Fruit fly (Drosophila melanogaster) whole organism, pupa: ENCODE results near the gene ATPsyngamma.

Experiments used
- CG10348 ChIP-seq: fragments of 200-800 bp; sonication (Bioruptor generic); IDR thresholded peaks from 2 replicates; pipeline ENCODE4 v1.3.6; 2022; ENCODE audit warnings: missing biosample characterization, missing genetic modification characterization
- CG12605 ChIP-seq: fragments of 200-800 bp; sonication (Bioruptor generic); IDR thresholded peaks from 2 replicates; pipeline ENCODE4 v1.3.6; 2022; ENCODE audit warnings: missing biosample characterization, missing genetic modification characterization
- CG13204 ChIP-seq: fragments of 200-800 bp; sonication (Bioruptor generic); optimal IDR thresholded peaks from 2 replicates; lab custom pipeline; 2018; ENCODE audit warnings: missing biosample characterization, mild to moderate bottlenecking, missing genetic modification characterization, moderate library complexity
- CG14655 ChIP-seq: fragments of 200-800 bp; sonication (Bioruptor generic); optimal IDR thresholded peaks from 3 replicates; lab custom pipeline; 2017; ENCODE audit warnings: mild to moderate bottlenecking, missing biosample characterization, missing genetic modification reagents, missing genetic modification characterization
- CG15710 ChIP-seq: fragments of 200-800 bp; sonication (Bioruptor generic); optimal IDR thresholded peaks from 2 replicates; lab custom pipeline; 2018; ENCODE audit warnings: missing biosample characterization, mild to moderate bottlenecking, missing genetic modification characterization, moderate library complexity
- CG17806 ChIP-seq: fragments of 200-800 bp; sonication (Bioruptor generic); optimal IDR thresholded peaks from 2 replicates; lab custom pipeline; 2018; ENCODE audit warnings: missing biosample characterization, mild to moderate bottlenecking, missing genetic modification characterization, moderate library complexity
- CG32121 ChIP-seq: fragments of 200-800 bp; sonication (Bioruptor generic); IDR thresholded peaks from 2 replicates; pipeline ENCODE4 v1.3.6; 2022; ENCODE audit warnings: missing biosample characterization, missing genetic modification characterization
- CG34367 ChIP-seq: fragments of 200-800 bp; sonication (Bioruptor generic); optimal IDR thresholded peaks from 2 replicates; lab custom pipeline; 2018; ENCODE audit warnings: missing biosample characterization, mild to moderate bottlenecking, missing genetic modification characterization
- CG4496 ChIP-seq: fragments of 200-800 bp; sonication (Bioruptor generic); IDR thresholded peaks from 3 replicates; pipeline ENCODE4 v1.3.6; 2022; ENCODE audit warnings: missing biosample characterization, missing genetic modification characterization
- CG8159 ChIP-seq: fragments of 200-800 bp; sonication (Bioruptor generic); optimal IDR thresholded peaks from 3 replicates; lab custom pipeline; 2018; ENCODE audit warnings: missing biosample characterization, mild to moderate bottlenecking, missing genetic modification characterization, moderate library complexity
- CG8301 ChIP-seq: fragments of 200-800 bp; sonication (Bioruptor generic); optimal IDR thresholded peaks from 2 replicates; lab custom pipeline; 2018; ENCODE audit warnings: missing biosample characterization, mild to moderate bottlenecking, missing genetic modification characterization
- CG9948 ChIP-seq: fragments of 200-800 bp; sonication (Bioruptor generic); optimal IDR thresholded peaks from 2 replicates; lab custom pipeline; 2018; ENCODE audit warnings: missing biosample characterization, mild to moderate bottlenecking, missing genetic modification characterization, moderate library complexity
- D1 ChIP-seq: fragments of 200-800 bp; sonication (Bioruptor generic); optimal IDR thresholded peaks from 2 replicates; lab custom pipeline; 2018; ENCODE audit warnings: missing biosample characterization, mild to moderate bottlenecking, missing genetic modification characterization, moderate library complexity
- EcR ChIP-seq: fragments of 200-800 bp; sonication (Bioruptor generic); optimal IDR thresholded peaks from 3 replicates; lab custom pipeline; 2019; ENCODE audit warnings: missing biosample characterization, missing genetic modification characterization, mild to moderate bottlenecking, moderate library complexity, missing genetic modification reagents
- Ets98B ChIP-seq: fragments of 200-800 bp; sonication (Bioruptor generic); IDR thresholded peaks from 2 replicates; pipeline ENCODE4 v1.3.6; 2022; ENCODE audit warnings: missing biosample characterization, missing genetic modification characterization
- Pif1A ChIP-seq: fragments of 200-800 bp; sonication (Bioruptor generic); optimal IDR thresholded peaks from 3 replicates; lab custom pipeline; 2016; ENCODE audit warnings: missing biosample characterization, missing genetic modification characterization
- Pif1B ChIP-seq: fragments of 200-800 bp; sonication (Bioruptor generic); optimal IDR thresholded peaks from 3 replicates; lab custom pipeline; 2016; ENCODE audit warnings: missing biosample characterization, missing genetic modification characterization
- Snoo ChIP-seq: fragments of 200-800 bp; sonication (Bioruptor generic); optimal IDR thresholded peaks from 3 replicates; lab custom pipeline; 2017; ENCODE audit warnings: missing biosample characterization, mild to moderate bottlenecking, missing genetic modification characterization, inconsistent platforms
- fd96Ca ChIP-seq: fragments of 200-800 bp; sonication (Bioruptor generic); IDR thresholded peaks from 3 replicates; pipeline ENCODE4 v1.3.6; 2022; ENCODE audit warnings: missing biosample characterization, missing genetic modification characterization
- gl ChIP-seq: fragments of 200-800 bp; sonication (Bioruptor generic); optimal IDR thresholded peaks from 2 replicates; lab custom pipeline; 2018; ENCODE audit warnings: missing biosample characterization, mild to moderate bottlenecking, missing genetic modification characterization
- rn ChIP-seq: fragments of 200-800 bp; sonication (Bioruptor generic); IDR thresholded peaks from 2 replicates; pipeline ENCODE4 v1.3.6; 2022; ENCODE audit warnings: missing biosample characterization, missing genetic modification characterization

ATPsyngamma gene

dm6 chr3R:29736678-29737093, 12.3 kb downstream of the ATPsyngamma start, which contains the start of the genes CG7601 and CIA30:
Gene CG7601, minus strand, starts transcription at chr3R:29736745.
Gene CIA30, plus strand, starts transcription at chr3R:29736965.
- TF ChIP-seq Pif1B (GFP tag; lab: Kevin White, UChicago): peak; percentile 98
- TF ChIP-seq CG13204 (GFP tag; lab: Kevin White, UChicago): no peak
- peak; percentile 100 for TF ChIP-seq CG10348 (GFP tag; lab: Robert Waterston, UW)
- TF ChIP-seq EcR (GFP tag; lab: Kevin White, UChicago): peak; percentile 61
- TF ChIP-seq CG17806 (tag; lab: Kevin White, UChicago): peak; percentile 99
- TF ChIP-seq Ets98B (GFP tag; lab: Robert Waterston, UW): peak; percentile 100
- TF ChIP-seq CG12605 (GFP tag; lab: Robert Waterston, UW): peak; percentile 100
- TF ChIP-seq Pif1A (GFP tag; lab: Kevin White, UChicago): peak; percentile 100
- TF ChIP-seq CG14655: peak; percentile 99
- peak; percentile 98 for TF ChIP-seq CG8159
- peak; percentile 100 for TF ChIP-seq fd96Ca (GFP tag; lab: Robert Waterston, UW)
- TF ChIP-seq CG8301 (tag; lab: Kevin White, UChicago): peak; percentile 98
- no peak for TF ChIP-seq D1 (tag; lab: Kevin White, UChicago)
- peak; percentile 99 for TF ChIP-seq CG15710
- peak; percentile 96 for TF ChIP-seq CG34367
- peak; percentile 98 for TF ChIP-seq CG9948
- peak; percentile 99 for TF ChIP-seq Snoo (tag; lab: Kevin White, UChicago)
- TF ChIP-seq rn: peak; percentile 100
- TF ChIP-seq CG4496 (GFP tag; lab: Robert Waterston, UW): peak; percentile 100
- TF ChIP-seq CG32121 (GFP tag; lab: Robert Waterston, UW): peak; percentile 100
- peak; percentile 98 for TF ChIP-seq gl

DNA sequence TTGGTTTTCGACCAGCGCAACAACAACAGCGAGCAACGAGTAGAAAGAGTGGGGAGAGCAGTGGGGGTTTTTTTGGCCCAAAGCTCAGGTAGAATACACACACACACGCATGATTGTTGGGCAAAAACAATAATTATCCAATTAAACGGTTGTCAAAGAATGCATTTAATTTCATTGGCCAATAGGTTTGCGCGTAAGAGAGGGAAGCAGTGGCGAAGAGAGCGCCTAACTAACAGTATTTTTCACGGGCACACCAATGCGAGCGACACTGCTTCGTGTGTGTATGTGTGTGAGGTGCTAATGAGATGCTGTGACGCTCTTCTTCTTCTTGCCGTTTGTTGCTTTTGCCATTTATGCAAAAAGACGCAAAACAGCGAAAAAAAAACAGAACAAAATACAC, 22.7 kb downstream of the ATPsyngamma start:
- TF ChIP-seq fd96Ca (GFP tag; lab: Robert Waterston, UW) (no peak), EcR (GFP tag; lab: Kevin White, UChicago) (peak; percentile 4), CG13204 (GFP tag; lab: Kevin White, UChicago) (no peak)

DNA sequence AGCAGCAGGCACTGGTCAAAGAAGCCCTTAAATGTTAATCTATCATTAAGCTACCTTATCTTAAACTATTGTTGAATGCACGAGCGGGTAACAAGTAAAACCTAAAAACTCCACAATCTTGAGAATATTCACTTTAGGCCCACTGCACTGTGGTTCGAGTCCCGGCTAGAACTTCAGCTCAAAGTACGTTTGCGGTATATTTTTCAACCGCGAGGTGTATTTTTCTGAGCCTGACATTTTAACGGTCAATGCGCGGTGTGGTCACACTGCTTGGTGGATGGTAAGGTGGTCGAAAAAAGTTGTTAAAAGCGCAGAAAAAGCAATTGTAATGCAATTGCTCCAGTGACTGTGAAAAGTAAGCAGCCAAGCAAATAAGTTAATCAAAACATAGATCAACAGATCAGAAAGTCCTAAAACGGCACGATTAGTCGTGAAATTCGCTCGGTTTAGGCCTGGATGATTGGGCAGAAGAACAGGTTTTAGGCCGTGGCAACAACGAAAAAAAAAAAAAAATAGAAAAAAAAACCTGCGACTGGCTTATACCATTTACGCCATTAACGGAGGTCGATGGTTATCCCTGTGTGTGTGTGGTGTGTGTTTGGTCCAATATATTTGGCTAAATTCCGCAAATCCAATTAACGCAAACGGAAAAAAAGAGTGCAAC, 23.3 kb downstream of the ATPsyngamma start, which contains the start of gene Kul:
TSS of gene Kul (plus strand) at position 254 of the 664 bp plus-strand sequence.
- TF ChIP-seq Ets98B (GFP tag; lab: Robert Waterston, UW) (peak; percentile 34), CG17806 (tag; lab: Kevin White, UChicago) (peak; percentile 18), Pif1A (GFP tag; lab: Kevin White, UChicago) (no peak), Snoo (tag; lab: Kevin White, UChicago) (peak; percentile 61), CG34367 (peak; percentile 28), gl (peak; percentile 67), fd96Ca (GFP tag; lab: Robert Waterston, UW) (peak; percentile 49; the same call in 1 of the 3 replicates), CG14655 (no peak), CG13204 (GFP tag; lab: Kevin White, UChicago) (no peak), CG10348 (GFP tag; lab: Robert Waterston, UW) (no peak), CG4496 (GFP tag; lab: Robert Waterston, UW) (peak; percentile 56; the same call in 2 of the 3 replicates), D1 (tag; lab: Kevin White, UChicago) (no peak), CG15710 (peak; percentile 23), Pif1B (GFP tag; lab: Kevin White, UChicago) (no peak), EcR (GFP tag; lab: Kevin White, UChicago) (no peak), CG32121 (GFP tag; lab: Robert Waterston, UW) (peak; percentile 57; the same call in 1 of the 2 replicates), rn (peak; percentile 19; the same call in 1 of the 2 replicates), CG9948 (no peak), CG8301 (tag; lab: Kevin White, UChicago) (peak; percentile 50), CG12605 (GFP tag; lab: Robert Waterston, UW) (peak; percentile 18; the same call in 1 of the 2 replicates), CG8159 (peak; percentile 40)

- TF ChIP-seq EcR (GFP tag; lab: Kevin White, UChicago) (no peak), rn (no peak), gl (no peak), Snoo (tag; lab: Kevin White, UChicago) (no peak), CG17806 (tag; lab: Kevin White, UChicago) (no peak)
These were observed 24.2 kb downstream of the ATPsyngamma start, which contains the start of the genes Naa40 and CG18731 for dm6 chr3R:29724745-29725144. Gene Naa40, minus strand, starts transcription at chr3R:29724950. Gene CG18731, plus strand, starts transcription at chr3R:29725027.

- peak; percentile 62; the same call in 1 of the 2 replicates for TF ChIP-seq CG12605 (GFP tag; lab: Robert Waterston, UW)
- TF ChIP-seq CG4496 (GFP tag; lab: Robert Waterston, UW): 0 out of 3 replicates have a peak, but pooled peaks have one; percentile 52
- TF ChIP-seq Ets98B (GFP tag; lab: Robert Waterston, UW): peak; percentile 34; the same call in 1 of the 2 replicates
- TF ChIP-seq EcR (GFP tag; lab: Kevin White, UChicago): peak; percentile 24
- TF ChIP-seq Pif1A (GFP tag; lab: Kevin White, UChicago): no peak
- TF ChIP-seq fd96Ca (GFP tag; lab: Robert Waterston, UW): no peak
These were observed 25.8 kb downstream of the ATPsyngamma start, which contains the start of gene Pcd for dm6 chr3R:29723048-29723656. Gene Pcd, plus strand, starts transcription at chr3R:29723163.
